Worm (Caenorhabditis elegans) whole organism, young adult: ENCODE data around the gene fbxc-43.
A peak's percentile ranks its signal among the peaks of the same experiment; 100 is the strongest.

Experiments used
- D2030.7 ChIP-seq: fragments of 200-800 bp; sonication (Bioruptor generic); IDR thresholded peaks from 2 replicates; pipeline ENCODE4 v1.3.6; 2022; ENCODE audit warnings: missing genetic modification reagents, missing genetic modification characterization, missing compliant biosample characterization
- F23B12.7 ChIP-seq: sonication (generic microtip); optimal IDR thresholded peaks from 2 replicates; lab custom pipeline; 2017; ENCODE audit warnings: missing genetic modification characterization, mild to moderate bottlenecking, missing compliant biosample characterization, antibody characterized with exemption, moderate library complexity; ENCODE audit not compliant: insufficient read depth
- F33H1.4 ChIP-seq: fragments of 200-800 bp; sonication (Bioruptor generic); IDR thresholded peaks from 2 replicates; pipeline ENCODE4 v1.3.6; 2022; ENCODE audit warnings: missing genetic modification reagents, missing genetic modification characterization, missing compliant biosample characterization
- F39B2.1 ChIP-seq: fragments of 200-800 bp; sonication (Bioruptor generic); IDR thresholded peaks from 2 replicates; pipeline ENCODE4 v1.3.6; 2022; ENCODE audit warnings: missing genetic modification reagents, missing genetic modification characterization, missing compliant biosample characterization
- K12H6.12 ChIP-seq: fragments of 200-800 bp; sonication (Bioruptor generic); optimal IDR thresholded peaks from 2 replicates; lab custom pipeline; 2018; ENCODE audit warnings: mild to moderate bottlenecking, missing genetic modification characterization, missing compliant biosample characterization
- T26A5.8 ChIP-seq: sonication (generic microtip); optimal IDR thresholded peaks from 2 replicates; lab custom pipeline; 2016; ENCODE audit warnings: missing genetic modification characterization, missing compliant biosample characterization
- Y53F4B.3 ChIP-seq: fragments of 200-800 bp; sonication (Bioruptor generic); IDR thresholded peaks from 2 replicates; pipeline ENCODE4 v1.3.6; 2022; ENCODE audit warnings: missing genetic modification reagents, missing genetic modification characterization, missing compliant biosample characterization
- Y56A3A.18 ChIP-seq: fragments of 200-800 bp; sonication (Bioruptor generic); IDR thresholded peaks from 2 replicates; pipeline ENCODE4 v1.3.6; 2022; ENCODE audit warnings: missing genetic modification reagents, missing genetic modification characterization, missing compliant biosample characterization
- Y79H2A.3 ChIP-seq: fragments of 200-800 bp; sonication (Bioruptor generic); conservative IDR thresholded peaks from 2 replicates; pipeline ENCODE4 v1.3.6; 2022; ENCODE audit warnings: missing genetic modification reagents, missing genetic modification characterization, missing compliant biosample characterization
- ZK185.1 ChIP-seq: sonication (generic microtip); optimal IDR thresholded peaks from 2 replicates; lab custom pipeline; 2016; ENCODE audit warnings: mild to moderate bottlenecking, missing genetic modification characterization, missing compliant biosample characterization; ENCODE audit not compliant: poor library complexity, severe bottlenecking
- atf-7 ChIP-seq: sonication (generic microtip); optimal IDR thresholded peaks from 2 replicates; lab custom pipeline; 2017; ENCODE audit warnings: mild to moderate bottlenecking, missing genetic modification characterization, missing compliant biosample characterization
- attf-6 ChIP-seq: fragments of 200-800 bp; sonication (Bioruptor generic); IDR thresholded peaks from 2 replicates; pipeline ENCODE4 v1.3.6; 2022; ENCODE audit warnings: missing genetic modification reagents, missing genetic modification characterization, missing compliant biosample characterization
- cebp-2 ChIP-seq: fragments of 200-800 bp; sonication (Bioruptor generic); IDR thresholded peaks from 2 replicates; pipeline ENCODE4 v1.3.6; 2022; ENCODE audit warnings: missing genetic modification characterization, missing compliant biosample characterization
- ceh-58 ChIP-seq: fragments of 200-800 bp; sonication (Bioruptor generic); IDR thresholded peaks from 2 replicates; pipeline ENCODE4 v1.3.6; 2022; ENCODE audit warnings: missing genetic modification characterization, missing compliant biosample characterization
- ceh-79 ChIP-seq: sonication (generic microtip); optimal IDR thresholded peaks from 2 replicates; lab custom pipeline; 2017; ENCODE audit warnings: mild to moderate bottlenecking, missing genetic modification characterization, missing compliant biosample characterization
- egl-18 ChIP-seq: fragments of 200-800 bp; sonication (Bioruptor generic); IDR thresholded peaks from 2 replicates; pipeline ENCODE4 v1.3.6; 2022; ENCODE audit warnings: missing genetic modification reagents, missing genetic modification characterization, missing compliant biosample characterization
- ekl-4 ChIP-seq: fragments of 200-800 bp; sonication (Bioruptor generic); IDR thresholded peaks from 2 replicates; pipeline ENCODE4 v1.3.6; 2022; ENCODE audit warnings: missing genetic modification reagents, missing genetic modification characterization, missing compliant biosample characterization
- fkh-3 ChIP-seq: sonication (generic microtip); optimal IDR thresholded peaks from 2 replicates; lab custom pipeline; 2016; ENCODE audit warnings: mild to moderate bottlenecking, missing genetic modification characterization, missing compliant biosample characterization
- him-1 ChIP-seq: sonication (generic microtip); optimal IDR thresholded peaks from 2 replicates; lab custom pipeline; 2016; ENCODE audit warnings: missing genotype, missing genetic modification reagents, missing genetic modification characterization, missing compliant biosample characterization
- hlh-12 ChIP-seq: sonication (generic microtip); optimal IDR thresholded peaks from 2 replicates; lab custom pipeline; 2016; ENCODE audit warnings: missing genetic modification characterization, missing compliant biosample characterization
- hrde-1 ChIP-seq: sonication (generic microtip); optimal IDR thresholded peaks from 2 replicates; lab custom pipeline; 2016; ENCODE audit warnings: missing genetic modification characterization, mild to moderate bottlenecking, missing compliant biosample characterization, moderate library complexity, missing genotype, missing genetic modification reagents, borderline replicate concordance
- lin-26 ChIP-seq: fragments of 200-800 bp; sonication (Bioruptor generic); IDR thresholded peaks from 2 replicates; pipeline ENCODE4 v1.3.6; 2022; ENCODE audit warnings: missing genetic modification reagents, missing genetic modification characterization, missing compliant biosample characterization
- lin-35 ChIP-seq, 3 experiments: fragments of 150-350 bp in 2 of 3; sonication (generic microtip) in 1 of 3; optimal IDR thresholded peaks; 2 replicates each; lab custom pipeline; 2014 to 2018; ENCODE audit warnings: missing biosample characterization in 3 of 3, missing genetic modification characterization in 3 of 3, missing genetic modification reagents in 3 of 3
- lin-54 ChIP-seq: fragments of 200-800 bp; sonication (Bioruptor generic); optimal IDR thresholded peaks from 2 replicates; lab custom pipeline; 2018; ENCODE audit warnings: mild to moderate bottlenecking, missing genetic modification characterization, missing compliant biosample characterization
- lir-1 ChIP-seq: fragments of 200-800 bp; sonication (Bioruptor generic); conservative IDR thresholded peaks from 2 replicates; pipeline ENCODE4 v1.3.6; 2022; ENCODE audit warnings: missing genetic modification reagents, missing genetic modification characterization, missing compliant biosample characterization
- lsl-1 ChIP-seq: fragments of 200-800 bp; sonication (Bioruptor generic); optimal IDR thresholded peaks from 2 replicates; lab custom pipeline; 2018; ENCODE audit warnings: mild to moderate bottlenecking, missing genetic modification characterization, moderate library complexity, missing compliant biosample characterization
- madf-6 ChIP-seq: fragments of 200-800 bp; sonication (Bioruptor generic); IDR thresholded peaks from 2 replicates; pipeline ENCODE4 v1.3.6; 2022; ENCODE audit warnings: missing genetic modification reagents, missing genetic modification characterization, missing compliant biosample characterization
- madf-8 ChIP-seq: fragments of 200-800 bp; sonication (Bioruptor generic); conservative IDR thresholded peaks from 2 replicates; pipeline ENCODE4 v1.3.6; 2022; ENCODE audit warnings: missing genetic modification reagents, missing genetic modification characterization, missing compliant biosample characterization
- nfyb-1 ChIP-seq: fragments of 200-800 bp; sonication (Bioruptor generic); IDR thresholded peaks from 2 replicates; pipeline ENCODE4 v1.3.6; 2022; ENCODE audit warnings: missing genetic modification reagents, missing genetic modification characterization, missing compliant biosample characterization
- nhr-120 ChIP-seq: fragments of 200-800 bp; sonication (Bioruptor generic); IDR thresholded peaks from 2 replicates; pipeline ENCODE4 v1.3.6; 2022; ENCODE audit warnings: missing genetic modification characterization, missing compliant biosample characterization
- nhr-179 ChIP-seq: sonication (generic microtip); optimal IDR thresholded peaks from 2 replicates; lab custom pipeline; 2016; ENCODE audit warnings: mild to moderate bottlenecking, missing genetic modification characterization, missing compliant biosample characterization
- nhr-80 ChIP-seq: sonication (generic microtip); optimal IDR thresholded peaks from 2 replicates; lab custom pipeline; 2016; ENCODE audit warnings: missing genetic modification characterization, missing compliant biosample characterization
- pha-4 ChIP-seq: fragments of 150-350 bp; sonication (generic microtip); optimal IDR thresholded peaks from 2 replicates; lab custom pipeline; 2014; ENCODE audit warnings: missing biosample characterization, missing genetic modification reagents, missing genetic modification characterization
- rec-8 ChIP-seq, 2 experiments: sonication (generic microtip); optimal IDR thresholded peaks; 2 replicates each; lab custom pipeline; 2016; ENCODE audit warnings: mild to moderate bottlenecking in 2 of 2, missing genetic modification characterization in 2 of 2, missing genetic modification reagents in 2 of 2, missing genotype in 2 of 2, missing biosample characterization in 1 of 2, missing compliant biosample characterization in 1 of 2, moderate library complexity in 1 of 2
- sdz-38 ChIP-seq: sonication (generic microtip); optimal IDR thresholded peaks from 2 replicates; lab custom pipeline; 2016; ENCODE audit warnings: missing genotype, missing genetic modification characterization, missing compliant biosample characterization
- snpc-1.3 ChIP-seq: sonication (generic microtip); optimal IDR thresholded peaks from 2 replicates; lab custom pipeline; 2017; ENCODE audit warnings: missing genetic modification characterization, mild to moderate bottlenecking, missing compliant biosample characterization, antibody characterized with exemption, moderate library complexity, missing genotype, missing genetic modification reagents; ENCODE audit not compliant: insufficient read depth
- snpc-3.4 ChIP-seq: sonication (generic microtip); optimal IDR thresholded peaks from 2 replicates; lab custom pipeline; 2017; ENCODE audit warnings: missing genetic modification characterization, mild to moderate bottlenecking, missing compliant biosample characterization, antibody characterized with exemption, moderate library complexity, missing genotype, missing genetic modification reagents
- snpc-4 ChIP-seq, 5 experiments: fragments of 150-350 bp in 1 of 5; sonication (generic microtip) in 4 of 5; optimal IDR thresholded peaks; 2 replicates each; lab custom pipeline; 2014 to 2018; ENCODE audit warnings: missing genetic modification characterization in 5 of 5, missing biosample characterization in 3 of 5, antibody characterized with exemption in 2 of 5, mild to moderate bottlenecking in 2 of 5, missing compliant biosample characterization in 2 of 5, missing genotype in 2 of 5, moderate library complexity in 2 of 5, missing genetic modification reagents in 1 of 5
- unc-62 ChIP-seq: fragments of 150-350 bp; optimal IDR thresholded peaks from 2 replicates; lab custom pipeline; 2014; ENCODE audit warnings: missing biosample characterization, missing genetic modification reagents, missing genetic modification characterization
- xnd-1 ChIP-seq: sonication (generic microtip); optimal IDR thresholded peaks from 2 replicates; lab custom pipeline; 2016; ENCODE audit warnings: missing genotype, missing genetic modification reagents, missing genetic modification characterization, missing compliant biosample characterization
- zfh-2 ChIP-seq: fragments of 200-800 bp; sonication (Bioruptor generic); conservative IDR thresholded peaks from 2 replicates; pipeline ENCODE4 v1.3.6; 2022; ENCODE audit warnings: missing genetic modification reagents, missing genetic modification characterization, missing compliant biosample characterization
- ztf-18 ChIP-seq: sonication (generic microtip); optimal IDR thresholded peaks from 2 replicates; lab custom pipeline; 2016; ENCODE audit warnings: missing genotype, mild to moderate bottlenecking, missing genetic modification characterization, missing compliant biosample characterization
- ztf-26 ChIP-seq: sonication (generic microtip); optimal IDR thresholded peaks from 2 replicates; lab custom pipeline; 2017; ENCODE audit warnings: missing genetic modification characterization, missing compliant biosample characterization
- ztf-3 ChIP-seq: fragments of 200-800 bp; sonication (Bioruptor generic); optimal IDR thresholded peaks from 2 replicates; lab custom pipeline; 2018; ENCODE audit warnings: mild to moderate bottlenecking, missing genetic modification characterization, missing compliant biosample characterization

Gene fbxc-43

ce11 chrII:4230816-4231435, 4.9 kb downstream of the fbxc-43 start, which contains the start of gene C16A11.10:
TSS of gene C16A11.10 (plus strand) at chrII:4231385.
- TF ChIP-seq him-1 (tag; lab: Kevin White, UChicago) (no peak), ZK185.1 (tag; lab: Kevin White, UChicago) (no peak), hrde-1 (tag; lab: Kevin White, UChicago) (no peak), cebp-2 (GFP tag; lab: Robert Waterston, UW) (no peak), pha-4 (no peak), lir-1 (GFP tag; lab: Robert Waterston, UW) (no peak), xnd-1 (tag; lab: Kevin White, UChicago) (peak; percentile 52), fkh-3 (no peak), ceh-58 (GFP tag; lab: Robert Waterston, UW) (no peak), Y53F4B.3 (no peak), F33H1.4 (peak; percentile 75), lsl-1 (peak; percentile 77), lin-35 (GFP tag; optimal IDR thresholded peaks at IDR 0.05; lab: Kevin White, UChicago) (no peak), K12H6.12 (tag; lab: Kevin White, UChicago) (no peak), ztf-18 (tag; lab: Kevin White, UChicago) (no peak), zfh-2 (GFP tag; lab: Robert Waterston, UW) (no peak), attf-6 (GFP tag; lab: Robert Waterston, UW) (no peak), F23B12.7 (tag; lab: Kevin White, UChicago) (no peak), nhr-179 (tag; lab: Kevin White, UChicago) (no peak), D2030.7 (GFP tag; lab: Robert Waterston, UW) (no peak), Y56A3A.18 (GFP tag; lab: Robert Waterston, UW) (no peak), madf-8 (GFP tag; lab: Robert Waterston, UW) (peak; percentile 22; the same call in 1 of the 2 replicates), atf-7 (no peak), egl-18 (no peak), nhr-80 (no peak), snpc-4 (GFP tag; optimal IDR thresholded peaks at IDR 0.05; lab: Kevin White, UChicago) (no peak), snpc-4 (tag; optimal IDR thresholded peaks at IDR 0.05; lab: Kevin White, UChicago) (no peak), madf-6 (GFP tag; lab: Robert Waterston, UW) (peak; percentile 78), unc-62 (GFP tag; lab: Kevin White, UChicago) (no peak), nfyb-1 (no peak), ceh-79 (tag; lab: Kevin White, UChicago) (no peak), hlh-12 (tag; lab: Kevin White, UChicago) (no peak), ztf-3 (no peak), snpc-1.3 (no peak), Y79H2A.3 (no peak), T26A5.8 (tag; lab: Kevin White, UChicago) (no peak), rec-8 (tag; optimal IDR thresholded peaks at IDR 0.05; lab: Kevin White, UChicago) (no peak), sdz-38 (no peak), ekl-4 (GFP tag; lab: Robert Waterston, UW) (no peak), F39B2.1 (no peak), ztf-26 (tag; lab: Kevin White, UChicago) (no peak), nhr-120 (GFP tag; lab: Robert Waterston, UW) (no peak), snpc-3.4 (tag; lab: Kevin White, UChicago) (no peak), lin-26 (GFP tag; lab: Robert Waterston, UW) (no peak), lin-54 (GFP tag; lab: Kevin White, UChicago) (peak; percentile 8)
- TF ChIP-seq, all 124 proteins: peak for 6
